Fruit fly (Drosophila melanogaster) whole organism: ENCODE data around the gene nrv2.

ENCODE experiments used
- CG8478 ChIP-seq: fragments of >200 bp; optimal IDR thresholded peaks from 2 replicates; lab custom pipeline; 2018; ENCODE audit warnings: inconsistent platforms
- Dll ChIP-seq: fragments of >200 bp; optimal IDR thresholded peaks from 2 replicates; lab custom pipeline; 2017
- EcR ChIP-seq, 2 experiments: fragments of >200 bp; optimal IDR thresholded peaks; 2 replicates each; lab custom pipeline; 2017; ENCODE audit warnings: missing biosample characterization in 2 of 2, missing genetic modification characterization in 2 of 2, missing genetic modification reagents in 2 of 2
- pan ChIP-seq: fragments of >200 bp; optimal IDR thresholded peaks from 2 replicates; lab custom pipeline; 2017
- psq ChIP-seq: fragments of >200 bp; optimal IDR thresholded peaks from 2 replicates; lab custom pipeline; 2017
- usp ChIP-seq: fragments of >200 bp; optimal IDR thresholded peaks from 2 replicates; lab custom pipeline; 2017; ENCODE audit warnings: missing biosample characterization, missing genetic modification characterization, mixed read lengths

nrv2 gene

DNA sequence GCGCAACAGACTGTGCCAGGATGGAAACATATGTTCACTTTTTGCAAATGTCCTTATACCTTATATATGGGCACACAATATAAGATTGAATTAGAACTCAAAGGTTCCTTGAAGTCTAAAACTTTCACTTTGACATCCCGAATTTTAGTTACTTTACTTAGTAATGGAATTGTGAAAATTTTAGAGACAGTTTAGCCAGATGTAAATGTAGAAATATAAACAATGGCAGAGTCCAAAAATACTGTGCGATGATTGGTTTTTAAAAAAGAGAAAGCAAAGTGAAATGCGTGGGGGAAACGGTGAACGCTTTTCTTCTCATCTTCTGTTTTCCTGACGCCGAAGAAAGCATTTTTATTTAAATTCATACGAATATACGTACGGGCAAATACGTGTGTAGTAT is 50.8 kb downstream of the nrv2 start, which contains the start of gene CG44271:
TSS of gene CG44271 (minus strand) at position 101 of the 400 bp plus-strand sequence.
- TF ChIP-seq Dll (lab: Kevin White, UChicago): no peak
- TF ChIP-seq pan (lab: Kevin White, UChicago): no peak
- TF ChIP-seq EcR (GFP tag; optimal IDR thresholded peaks at IDR 0.05; lab: Kevin White, UChicago): no peak
- TF ChIP-seq usp (GFP tag; lab: Kevin White, UChicago): no peak
- no peak for TF ChIP-seq CG8478 (lab: Kevin White, UChicago)
- no peak for TF ChIP-seq psq

DNA sequence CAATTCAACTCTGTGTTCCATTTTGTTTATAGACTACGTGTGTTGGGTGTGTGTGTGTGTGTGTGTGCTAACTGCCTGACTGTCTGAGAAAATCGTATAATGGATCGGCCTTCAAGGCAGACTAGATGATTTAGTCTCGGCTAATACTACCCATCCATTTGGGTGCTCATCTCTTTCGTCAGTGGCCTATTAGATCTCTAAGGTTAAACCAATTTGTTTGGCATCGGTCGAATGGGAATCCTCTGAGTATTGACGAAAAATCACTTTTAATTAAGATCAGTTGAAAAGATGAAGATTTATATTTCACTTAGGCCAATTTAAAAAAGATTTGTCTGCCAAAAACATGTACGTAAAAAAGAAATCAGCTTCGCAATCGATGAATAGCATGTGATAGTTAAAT is 53.1 kb downstream of the nrv2 start, which contains the start of gene CG31910:
TSS of gene CG31910 (minus strand) at position 101 of the 400 bp plus-strand sequence.
- TF ChIP-seq Dll (lab: Kevin White, UChicago) (no peak), psq (no peak), usp (GFP tag; lab: Kevin White, UChicago) (no peak), CG8478 (lab: Kevin White, UChicago) (no peak), pan (lab: Kevin White, UChicago) (no peak), EcR (GFP tag; optimal IDR thresholded peaks at IDR 0.05; lab: Kevin White, UChicago) (no peak)

DNA sequence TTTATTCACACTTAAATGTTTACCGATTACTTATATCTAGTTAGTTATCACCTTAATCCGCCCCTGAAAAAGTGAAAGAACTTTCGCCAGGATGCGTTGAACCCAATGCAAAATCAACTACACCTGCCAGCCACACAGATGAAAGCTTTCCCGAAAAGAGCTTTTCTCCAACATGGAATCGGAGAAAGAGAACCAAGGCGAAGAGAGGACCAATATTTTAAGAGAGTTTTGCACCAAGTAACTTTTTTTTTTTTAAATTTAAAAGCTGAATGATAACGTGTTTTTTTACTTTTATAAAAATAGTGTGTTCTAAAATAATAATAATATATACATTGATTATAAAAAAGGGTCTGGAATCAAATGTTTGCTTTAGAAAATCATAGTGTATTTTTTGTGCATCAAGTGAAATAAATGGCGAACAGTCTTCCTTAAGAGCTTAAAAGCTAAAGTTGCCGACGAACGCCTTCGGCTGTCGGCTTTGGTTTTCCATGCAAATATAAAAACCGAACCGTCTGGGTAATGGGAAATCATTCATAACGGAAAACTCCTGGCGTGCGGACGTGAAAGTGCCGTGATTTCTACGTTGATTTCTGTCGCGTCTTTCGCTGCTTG is 56.6 kb downstream of the nrv2 start, which contains the start of gene meng:
TSS of gene meng (plus strand) at position 523 of the 612 bp plus-strand sequence.
- TF ChIP-seq CG8478 (lab: Kevin White, UChicago): no peak
- no peak for TF ChIP-seq psq
- no peak for TF ChIP-seq EcR (GFP tag; optimal IDR thresholded peaks at IDR 0.05; lab: Kevin White, UChicago)
- no peak for TF ChIP-seq Dll (lab: Kevin White, UChicago)
- TF ChIP-seq pan (lab: Kevin White, UChicago): no peak
- TF ChIP-seq usp (GFP tag; lab: Kevin White, UChicago): no peak

DNA sequence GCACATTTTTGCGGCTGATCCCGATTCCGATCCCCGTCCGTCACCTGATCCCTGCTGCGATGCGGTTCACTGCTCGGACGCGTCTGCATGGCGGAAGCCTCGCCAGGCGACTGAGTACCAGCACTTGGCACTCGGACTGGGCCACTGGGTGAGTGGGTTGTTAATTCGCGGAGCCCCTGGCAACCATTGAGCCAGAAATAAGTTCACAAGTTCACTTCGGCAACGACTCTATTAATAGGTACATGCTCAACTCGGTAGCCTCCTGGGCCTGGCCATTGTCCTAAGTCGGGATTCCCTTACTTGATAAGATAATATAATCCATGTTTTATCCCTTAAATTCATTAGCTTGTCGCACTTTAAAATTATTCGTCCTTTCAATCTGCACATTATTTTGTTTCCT is 58.6 kb downstream of the nrv2 start, which contains the start of gene TTLL3A:
TSS of gene TTLL3A (minus strand) at position 101 of the 400 bp plus-strand sequence.
- TF ChIP-seq psq (no peak), EcR (GFP tag; optimal IDR thresholded peaks at IDR 0.05; lab: Kevin White, UChicago) (no peak), CG8478 (lab: Kevin White, UChicago) (no peak), usp (GFP tag; lab: Kevin White, UChicago) (no peak), Dll (lab: Kevin White, UChicago) (no peak), pan (lab: Kevin White, UChicago) (no peak)
